Fruit fly (Drosophila melanogaster) whole organism, embryonic: ENCODE results near the gene CG43354.

ENCODE experiments used
- Atf-2 ChIP-seq: fragments of 200-800 bp; sonication (Bioruptor generic); optimal IDR thresholded peaks from 2 replicates; lab custom pipeline; 2016; ENCODE audit warnings: missing biosample characterization, missing genetic modification characterization
- Blimp-1 ChIP-seq: fragments of 200-800 bp; sonication (Bioruptor generic); optimal IDR thresholded peaks from 3 replicates; lab custom pipeline; 2018; ENCODE audit warnings: missing biosample characterization, missing genetic modification characterization, mild to moderate bottlenecking, moderate library complexity, missing genetic modification reagents
- BtbVII ChIP-seq: fragments of 200-800 bp; sonication (Bioruptor generic); optimal IDR thresholded peaks from 3 replicates; lab custom pipeline; 2017; ENCODE audit warnings: missing biosample characterization, mild to moderate bottlenecking, missing genetic modification characterization
- Bteb2 ChIP-seq: fragments of 200-800 bp; sonication (Bioruptor generic); optimal IDR thresholded peaks from 2 replicates; lab custom pipeline; 2016; ENCODE audit warnings: missing biosample characterization, missing genetic modification characterization
- CG10209 ChIP-seq: fragments of 200-800 bp; sonication (Bioruptor generic); optimal IDR thresholded peaks from 3 replicates; lab custom pipeline; 2017; ENCODE audit warnings: missing biosample characterization, mild to moderate bottlenecking, missing genetic modification characterization, missing genetic modification reagents
- CG1024 ChIP-seq: fragments of 200-800 bp; sonication (Bioruptor generic); IDR thresholded peaks from 2 replicates; pipeline ENCODE4 v1.3.6; 2022; ENCODE audit warnings: missing biosample characterization, missing genetic modification characterization
- CG13775 ChIP-seq: fragments of 200-800 bp; sonication (Bioruptor generic); optimal IDR thresholded peaks from 3 replicates; lab custom pipeline; 2017; ENCODE audit warnings: missing biosample characterization, mild to moderate bottlenecking, missing genetic modification characterization
- CG17359 ChIP-seq: fragments of 200-800 bp; sonication (Bioruptor generic); optimal IDR thresholded peaks from 3 replicates; lab custom pipeline; 2018; ENCODE audit warnings: missing biosample characterization, mild to moderate bottlenecking, missing genetic modification characterization, moderate library complexity
- CG17612 ChIP-seq: fragments of 200-800 bp; sonication (Bioruptor generic); IDR thresholded peaks from 2 replicates; pipeline ENCODE4 v1.3.6; 2022; ENCODE audit warnings: missing biosample characterization, missing genetic modification characterization
- CG18476 ChIP-seq: fragments of 200-800 bp; sonication (Bioruptor generic); optimal IDR thresholded peaks from 2 replicates; lab custom pipeline; 2016; ENCODE audit warnings: missing biosample characterization, mild to moderate bottlenecking, missing genetic modification characterization
- CG2678 ChIP-seq: fragments of 200-800 bp; sonication (Bioruptor generic); optimal IDR thresholded peaks from 3 replicates; lab custom pipeline; 2019; ENCODE audit warnings: missing biosample characterization, mild to moderate bottlenecking, missing genetic modification characterization, moderate library complexity
- CG2712 ChIP-seq: fragments of 200-800 bp; optimal IDR thresholded peaks from 3 replicates; lab custom pipeline; 2019; ENCODE audit warnings: missing biosample characterization, mild to moderate bottlenecking, missing genetic modification characterization, moderate library complexity
- CG30403 ChIP-seq: fragments of 200-800 bp; sonication (Bioruptor generic); optimal IDR thresholded peaks from 3 replicates; lab custom pipeline; 2016; ENCODE audit warnings: missing biosample characterization, missing genetic modification characterization
- CG33557 ChIP-seq: fragments of 200-800 bp; sonication (Bioruptor generic); optimal IDR thresholded peaks from 2 replicates; lab custom pipeline; 2019; ENCODE audit warnings: missing biosample characterization, mild to moderate bottlenecking, missing genetic modification characterization, moderate library complexity
- CG3407 ChIP-seq: fragments of 200-800 bp; sonication (Bioruptor generic); optimal IDR thresholded peaks from 2 replicates; lab custom pipeline; 2018; ENCODE audit warnings: missing biosample characterization, mild to moderate bottlenecking, missing genetic modification characterization
- CG42726 ChIP-seq: fragments of 200-800 bp; sonication (Bioruptor generic); IDR thresholded peaks from 2 replicates; pipeline ENCODE4 v1.3.6; 2022; ENCODE audit warnings: missing biosample characterization, missing genetic modification characterization; ENCODE audit not compliant: partially characterized antibody
- CG4424 ChIP-seq: fragments of 200-800 bp; sonication (Bioruptor generic); optimal IDR thresholded peaks from 3 replicates; lab custom pipeline; 2016; ENCODE audit warnings: missing biosample characterization, missing genetic modification characterization
- CG4820 ChIP-seq: fragments of 200-800 bp; sonication (Bioruptor generic); optimal IDR thresholded peaks from 3 replicates; lab custom pipeline; 2016; ENCODE audit warnings: missing biosample characterization, missing genetic modification characterization
- CG5245 ChIP-seq: fragments of 200-800 bp; sonication (Bioruptor generic); optimal IDR thresholded peaks from 3 replicates; lab custom pipeline; 2016; ENCODE audit warnings: missing biosample characterization, missing genetic modification characterization
- CG6272 ChIP-seq: fragments of 200-800 bp; sonication (Bioruptor generic); IDR thresholded peaks from 2 replicates; pipeline ENCODE4 v1.3.6; 2022; ENCODE audit warnings: missing biosample characterization, missing genetic modification characterization
- CG9609 ChIP-seq: fragments of 200-800 bp; sonication (Bioruptor generic); optimal IDR thresholded peaks from 3 replicates; lab custom pipeline; 2016; ENCODE audit warnings: missing biosample characterization, missing genetic modification characterization
- CG9727 ChIP-seq: fragments of 200-800 bp; sonication (Bioruptor generic); optimal IDR thresholded peaks from 3 replicates; lab custom pipeline; 2017; ENCODE audit warnings: missing biosample characterization, mild to moderate bottlenecking, missing genetic modification characterization
- CG9876 ChIP-seq: fragments of 200-800 bp; sonication (Bioruptor generic); optimal IDR thresholded peaks from 2 replicates; lab custom pipeline; 2016; ENCODE audit warnings: missing biosample characterization, missing genetic modification characterization
- Elba2 ChIP-seq: fragments of 200-800 bp; sonication (Bioruptor generic); optimal IDR thresholded peaks from 3 replicates; lab custom pipeline; 2016; ENCODE audit warnings: missing biosample characterization, missing genetic modification characterization
- Fer1 ChIP-seq: fragments of 200-800 bp; sonication (Bioruptor generic); optimal IDR thresholded peaks from 2 replicates; lab custom pipeline; 2017; ENCODE audit warnings: missing biosample characterization, mild to moderate bottlenecking, missing genetic modification characterization
- Hsf ChIP-seq: fragments of 200-800 bp; sonication (Bioruptor generic); optimal IDR thresholded peaks from 3 replicates; lab custom pipeline; 2016; ENCODE audit warnings: missing biosample characterization, missing genetic modification characterization
- Kr ChIP-seq: fragments of 200-800 bp; sonication (Bioruptor generic); optimal IDR thresholded peaks from 2 replicates; lab custom pipeline; 2017; ENCODE audit warnings: missing biosample characterization, mild to moderate bottlenecking, missing genetic modification characterization
- Mes4 ChIP-seq: fragments of 200-800 bp; sonication (Bioruptor generic); optimal IDR thresholded peaks from 2 replicates; lab custom pipeline; 2016; ENCODE audit warnings: missing biosample characterization, missing genetic modification characterization
- NK7.1 ChIP-seq: fragments of 200-800 bp; sonication (Bioruptor generic); optimal IDR thresholded peaks from 3 replicates; lab custom pipeline; 2016; ENCODE audit warnings: missing biosample characterization, missing genetic modification characterization
- Oli ChIP-seq: fragments of 200-800 bp; sonication (Bioruptor generic); optimal IDR thresholded peaks from 2 replicates; lab custom pipeline; 2018; ENCODE audit warnings: missing biosample characterization, mild to moderate bottlenecking, missing genetic modification characterization, moderate library complexity
- Pdp1 ChIP-seq, 2 experiments: fragments of 200-800 bp; sonication (Bioruptor generic); optimal IDR thresholded peaks; 3 replicates each; lab custom pipeline; 2016; ENCODE audit warnings: missing biosample characterization in 2 of 2, missing genetic modification characterization in 2 of 2, mild to moderate bottlenecking in 1 of 2, moderate library complexity in 1 of 2
- Ravus ChIP-seq: fragments of 200-800 bp; sonication (Bioruptor generic); IDR thresholded peaks from 2 replicates; pipeline ENCODE4 v1.3.6; 2022; ENCODE audit warnings: missing biosample characterization, missing genetic modification characterization
- Sin3A ChIP-seq: fragments of >200 bp; optimal IDR thresholded peaks from 2 replicates; lab custom pipeline; 2018
- Ssrp ChIP-seq: fragments of 200-800 bp; sonication (Bioruptor generic); optimal IDR thresholded peaks from 2 replicates; lab custom pipeline; 2018; ENCODE audit warnings: missing biosample characterization, mild to moderate bottlenecking, missing genetic modification characterization, moderate library complexity
- bigmax ChIP-seq: fragments of 200-800 bp; sonication (Bioruptor generic); optimal IDR thresholded peaks from 2 replicates; lab custom pipeline; 2018; ENCODE audit warnings: missing biosample characterization, mild to moderate bottlenecking, missing genetic modification characterization
- btn ChIP-seq: fragments of 200-800 bp; sonication (Bioruptor generic); optimal IDR thresholded peaks from 2 replicates; lab custom pipeline; 2016; ENCODE audit warnings: missing biosample characterization, missing genetic modification characterization
- cato ChIP-seq: fragments of 200-800 bp; sonication (Bioruptor generic); optimal IDR thresholded peaks from 2 replicates; lab custom pipeline; 2016; ENCODE audit warnings: missing biosample characterization, missing genetic modification characterization, borderline replicate concordance
- chif ChIP-seq, 2 experiments: fragments of 200-800 bp; sonication (Bioruptor generic); optimal IDR thresholded peaks; 3 replicates each; lab custom pipeline; 2016; ENCODE audit warnings: missing biosample characterization in 2 of 2, missing genetic modification characterization in 2 of 2
- dm ChIP-seq: fragments of 200-800 bp; sonication (Bioruptor generic); optimal IDR thresholded peaks from 3 replicates; lab custom pipeline; 2016; ENCODE audit warnings: missing biosample characterization, missing genetic modification characterization
- eve ChIP-seq, 2 experiments: fragments of >200 bp; optimal IDR thresholded peaks; 2 replicates each; lab custom pipeline; 2017; ENCODE audit warnings: missing biosample characterization in 2 of 2, missing genetic modification characterization in 2 of 2
- gem ChIP-seq: fragments of 200-800 bp; sonication (Bioruptor generic); optimal IDR thresholded peaks from 2 replicates; lab custom pipeline; 2019; ENCODE audit warnings: missing biosample characterization, mild to moderate bottlenecking, missing genetic modification characterization, moderate library complexity
- grau ChIP-seq: fragments of 200-800 bp; optimal IDR thresholded peaks from 3 replicates; lab custom pipeline; 2019; ENCODE audit warnings: missing biosample characterization, mild to moderate bottlenecking, missing genetic modification characterization, moderate library complexity
- kay ChIP-seq: fragments of 200-800 bp; sonication (Bioruptor generic); optimal IDR thresholded peaks from 2 replicates; lab custom pipeline; 2016; ENCODE audit warnings: missing biosample characterization, missing genetic modification characterization
- lmd ChIP-seq: fragments of 200-800 bp; sonication (Bioruptor generic); IDR thresholded peaks from 2 replicates; pipeline ENCODE4 v1.3.6; 2022; ENCODE audit warnings: missing biosample characterization, missing genetic modification characterization
- lola ChIP-seq, 3 experiments: fragments of >200 bp in 2 of 3; fragments of 200-800 bp in 1 of 3; sonication (Bioruptor generic) in 1 of 3; optimal IDR thresholded peaks; 2 replicates each; lab custom pipeline; 2017 to 2019; ENCODE audit warnings: missing biosample characterization in 3 of 3, missing genetic modification characterization in 3 of 3, mild to moderate bottlenecking in 1 of 3, moderate library complexity in 1 of 3
- luna ChIP-seq: fragments of 200-800 bp; sonication (Bioruptor generic); optimal IDR thresholded peaks from 2 replicates; lab custom pipeline; 2016; ENCODE audit warnings: missing biosample characterization, missing genetic modification characterization
- odd ChIP-seq: fragments of 200-800 bp; sonication (Bioruptor generic); optimal IDR thresholded peaks from 2 replicates; lab custom pipeline; 2017; ENCODE audit warnings: missing biosample characterization, mild to moderate bottlenecking, missing genetic modification characterization
- org-1 ChIP-seq: fragments of 200-800 bp; sonication (Bioruptor generic); optimal IDR thresholded peaks from 2 replicates; lab custom pipeline; 2017; ENCODE audit warnings: missing biosample characterization, missing genetic modification characterization
- pan ChIP-seq, 4 experiments: fragments of >200 bp in 3 of 4; fragments of 200-800 bp in 1 of 4; sonication (Bioruptor generic) in 1 of 4; optimal IDR thresholded peaks in 3 of 4; IDR thresholded peaks in 1 of 4; 2 replicates each; pipeline versions ENCODE4 v1.3.6 to Lab custom; 2017 to 2022; ENCODE audit warnings: missing biosample characterization in 2 of 4, missing genetic modification characterization in 2 of 4, mixed read lengths in 1 of 4
- sr ChIP-seq: fragments of 200-800 bp; sonication (Bioruptor generic); IDR thresholded peaks from 3 replicates; pipeline ENCODE4 v1.3.6; 2022; ENCODE audit warnings: missing biosample characterization, missing genetic modification characterization
- twi ChIP-seq: fragments of 200-800 bp; optimal IDR thresholded peaks from 2 replicates; lab custom pipeline; 2019; ENCODE audit warnings: missing biosample characterization, mild to moderate bottlenecking, missing genetic modification characterization, moderate library complexity

The CG43354 gene

dm6 chr2L:18312309-18312708 lies 3.1 kb upstream of the CG43354 start (continued):
- peak; percentile 29 for TF ChIP-seq Hsf (GFP tag; lab: Kevin White, UChicago)
- peak; percentile 3 for TF ChIP-seq CG10209
- peak; percentile 11 to 94 for TF ChIP-seq Pdp1 (GFP tag; optimal IDR thresholded peaks at IDR 0.05; lab: Kevin White, UChicago)
- TF ChIP-seq CG4820: peak; percentile 37
- TF ChIP-seq CG17359: peak; percentile 52
- TF ChIP-seq Kr (GFP tag; lab: Kevin White, UChicago): no peak
- TF ChIP-seq btn (GFP tag; lab: Kevin White, UChicago): no peak
- TF ChIP-seq twi: peak; percentile 21
- TF ChIP-seq CG18476 (GFP tag; lab: Kevin White, UChicago): peak; percentile 34
- no peak for TF ChIP-seq dm (GFP tag; lab: Kevin White, UChicago)
- TF ChIP-seq CG1024: no peak
- peak; percentile 15 for TF ChIP-seq kay (GFP tag; lab: Kevin White, UChicago)
- peak; percentile 64 for TF ChIP-seq CG4424 (GFP tag; lab: Kevin White, UChicago)
- TF ChIP-seq luna: no peak
- peak; percentile 34 for TF ChIP-seq grau (tag; lab: Kevin White, UChicago)
- TF ChIP-seq BtbVII (GFP tag; lab: Kevin White, UChicago): no peak
- TF ChIP-seq Ssrp: peak; percentile 77
- TF ChIP-seq bigmax: no peak
- TF ChIP-seq CG9727: peak; percentile 35
- no peak for TF ChIP-seq CG17612 (GFP tag; lab: Robert Waterston, UW)
- TF ChIP-seq Fer1: no peak
- no peak for TF ChIP-seq CG9876
- no peak for TF ChIP-seq Bteb2 (GFP tag; lab: Kevin White, UChicago)
- TF ChIP-seq CG3407 (GFP tag; lab: Kevin White, UChicago): peak; percentile 33
- TF ChIP-seq Mes4 (GFP tag; lab: Kevin White, UChicago): peak; percentile 40
- peak; percentile 82 for TF ChIP-seq gem (tag; lab: Kevin White, UChicago)
- TF ChIP-seq Blimp-1 (GFP tag; lab: Kevin White, UChicago): peak; percentile 62
- TF ChIP-seq Atf-2: peak; percentile 41
- no peak for TF ChIP-seq CG6272 (GFP tag; lab: Robert Waterston, UW)
- peak; percentile 22 for TF ChIP-seq CG13775 (GFP tag; lab: Kevin White, UChicago)
- peak; percentile 75 for TF ChIP-seq Oli (tag; lab: Kevin White, UChicago)
- TF ChIP-seq pan (optimal IDR thresholded peaks at IDR 0.05; lab: Kevin White, UChicago): no peak
- TF ChIP-seq pan (GFP tag; optimal IDR thresholded peaks at IDR 0.05 in 1 of 2, IDR thresholded peaks at IDR 0.05 in 1 of 2): no peak
- peak; percentile 30; the same call in 1 of the 2 replicates for TF ChIP-seq lmd (GFP tag; lab: Robert Waterston, UW)
- no peak for TF ChIP-seq Sin3A (lab: Kevin White, UChicago)
- peak; percentile 39 for TF ChIP-seq cato
- peak; percentile 57 for TF ChIP-seq CG33557 (GFP tag; lab: Kevin White, UChicago)
- peak; percentile 42 for TF ChIP-seq odd (GFP tag; lab: Kevin White, UChicago)
- TF ChIP-seq CG2712: peak; percentile 81
- TF ChIP-seq NK7.1 (GFP tag; lab: Kevin White, UChicago): peak; percentile 11
- no peak for TF ChIP-seq Elba2 (GFP tag; lab: Kevin White, UChicago)
- TF ChIP-seq sr (GFP tag; lab: Robert Waterston, UW): no peak
- peak; percentile 22 for TF ChIP-seq CG5245 (GFP tag; lab: Kevin White, UChicago)
- peak in 1 of 2 experiments; percentile 90 for TF ChIP-seq eve (GFP tag; optimal IDR thresholded peaks at IDR 0.05; lab: Kevin White, UChicago)
- TF ChIP-seq CG42726: no peak
- TF ChIP-seq Ravus (GFP tag; lab: Robert Waterston, UW): no peak
- peak; percentile 5 to 58 for TF ChIP-seq chif (GFP tag; optimal IDR thresholded peaks at IDR 0.05; lab: Kevin White, UChicago)
- TF ChIP-seq lola (GFP tag; optimal IDR thresholded peaks at IDR 0.05; lab: Kevin White, UChicago): peak in 1 of 3 experiments; percentile 84
- peak; percentile 61 for TF ChIP-seq CG30403 (GFP tag; lab: Kevin White, UChicago)
- TF ChIP-seq CG2678: peak; percentile 62
- TF ChIP-seq org-1 (GFP tag; lab: Kevin White, UChicago): peak; percentile 45
- TF ChIP-seq CG9609 (GFP tag; lab: Kevin White, UChicago): peak; percentile 32
